Fruit fly (Drosophila melanogaster) whole organism, embryonic: ENCODE results near the gene CG17029.
A peak's percentile ranks its signal among the peaks of the same experiment; 100 is the strongest.

Experiments
- Awh ChIP-seq: fragments of 200-800 bp; sonication (Bioruptor generic); IDR thresholded peaks from 2 replicates; pipeline ENCODE4, ENCODE4 v1.3.6; 2022; ENCODE audit warnings: missing biosample characterization, missing genetic modification characterization
- Bdp1 ChIP-seq: fragments of 200-800 bp; sonication (Bioruptor generic); optimal IDR thresholded peaks from 3 replicates; lab custom pipeline; 2016; ENCODE audit warnings: missing biosample characterization, missing genetic modification characterization
- C15 ChIP-seq: fragments of 200-800 bp; sonication (Bioruptor generic); IDR thresholded peaks from 3 replicates; pipeline ENCODE4 v1.3.6; 2022; ENCODE audit warnings: missing biosample characterization, missing genetic modification characterization
- CG11093 ChIP-seq: fragments of 200-800 bp; sonication (Bioruptor generic); IDR thresholded peaks from 3 replicates; pipeline ENCODE4 v1.3.6; 2022; ENCODE audit warnings: missing biosample characterization, missing genetic modification characterization
- CG11247 ChIP-seq: fragments of 200-800 bp; sonication (Bioruptor generic); IDR thresholded peaks from 2 replicates; pipeline ENCODE4 v1.3.6; 2022; ENCODE audit warnings: missing biosample characterization, missing genetic modification characterization
- CG13287 ChIP-seq: fragments of 200-800 bp; sonication (Bioruptor generic); IDR thresholded peaks from 2 replicates; pipeline ENCODE4 v1.3.6; 2022; ENCODE audit warnings: missing biosample characterization, missing genetic modification characterization; ENCODE audit not compliant: partially characterized antibody
- CG14050 ChIP-seq: fragments of 200-800 bp; sonication (Bioruptor generic); IDR thresholded peaks from 3 replicates; pipeline ENCODE4 v1.3.6; 2022; ENCODE audit warnings: missing biosample characterization, missing genetic modification characterization
- CG14860 ChIP-seq: fragments of 200-800 bp; sonication (Bioruptor generic); IDR thresholded peaks from 3 replicates; pipeline ENCODE4 v1.3.6; 2022; ENCODE audit warnings: missing biosample characterization, missing genetic modification characterization; ENCODE audit not compliant: partially characterized antibody
- CG16779 ChIP-seq: fragments of 200-800 bp; sonication (Bioruptor generic); IDR thresholded peaks from 2 replicates; pipeline ENCODE4 v1.3.6; 2022; ENCODE audit warnings: missing biosample characterization, missing genetic modification characterization
- CG17385 ChIP-seq: fragments of 200-800 bp; sonication (Bioruptor generic); optimal IDR thresholded peaks from 3 replicates; lab custom pipeline; 2018; ENCODE audit warnings: missing biosample characterization, mild to moderate bottlenecking, missing genetic modification characterization
- CG17912 ChIP-seq: fragments of 200-800 bp; sonication (Bioruptor generic); optimal IDR thresholded peaks from 2 replicates; lab custom pipeline; 2018; ENCODE audit warnings: missing biosample characterization, mild to moderate bottlenecking, missing genetic modification characterization
- CG18011 ChIP-seq: fragments of 200-800 bp; sonication (Bioruptor generic); optimal IDR thresholded peaks from 2 replicates; lab custom pipeline; 2017; ENCODE audit warnings: missing biosample characterization, missing genetic modification characterization, mild to moderate bottlenecking, moderate library complexity, missing genotype
- CG31224 ChIP-seq: fragments of 200-800 bp; sonication (Bioruptor generic); IDR thresholded peaks from 2 replicates; pipeline ENCODE4 v1.3.6; 2022; ENCODE audit warnings: missing biosample characterization, missing genetic modification characterization
- CG31365 ChIP-seq: fragments of 200-800 bp; sonication (Bioruptor generic); optimal IDR thresholded peaks from 2 replicates; lab custom pipeline; 2018; ENCODE audit warnings: missing biosample characterization, mild to moderate bottlenecking, missing genetic modification characterization
- CG3163 ChIP-seq: fragments of 200-800 bp; sonication (Bioruptor generic); optimal IDR thresholded peaks from 3 replicates; lab custom pipeline; 2016; ENCODE audit warnings: missing biosample characterization, missing genetic modification characterization
- CG3281 ChIP-seq: fragments of 200-800 bp; sonication (Bioruptor generic); optimal IDR thresholded peaks from 3 replicates; lab custom pipeline; 2017; ENCODE audit warnings: missing biosample characterization, mild to moderate bottlenecking, missing genetic modification characterization
- CG43689 ChIP-seq: fragments of 200-800 bp; sonication (Bioruptor generic); IDR thresholded peaks from 2 replicates; pipeline ENCODE4 v1.3.6; 2022; ENCODE audit warnings: missing biosample characterization, missing genetic modification characterization
- CG4617 ChIP-seq: fragments of 200-800 bp; sonication (Bioruptor generic); optimal IDR thresholded peaks from 3 replicates; lab custom pipeline; 2016; ENCODE audit warnings: missing biosample characterization, missing genetic modification characterization, borderline replicate concordance
- CG4707 ChIP-seq: fragments of 200-800 bp; sonication (Bioruptor generic); optimal IDR thresholded peaks from 2 replicates; lab custom pipeline; 2018; ENCODE audit warnings: missing biosample characterization, mild to moderate bottlenecking, missing genetic modification characterization, moderate library complexity
- CG6654 ChIP-seq: fragments of 200-800 bp; sonication (Bioruptor generic); optimal IDR thresholded peaks from 2 replicates; lab custom pipeline; 2017; ENCODE audit warnings: missing biosample characterization, mild to moderate bottlenecking, missing genetic modification characterization
- CG7271 ChIP-seq: fragments of 200-800 bp; sonication (Bioruptor generic); optimal IDR thresholded peaks from 2 replicates; lab custom pipeline; 2018; ENCODE audit warnings: missing biosample characterization, mild to moderate bottlenecking, missing genetic modification characterization, moderate library complexity
- CG8281 ChIP-seq: fragments of 200-800 bp; sonication (Bioruptor generic); optimal IDR thresholded peaks from 2 replicates; lab custom pipeline; 2018; ENCODE audit warnings: missing biosample characterization, mild to moderate bottlenecking, missing genetic modification characterization, moderate library complexity
- CG9876 ChIP-seq: fragments of 200-800 bp; sonication (Bioruptor generic); optimal IDR thresholded peaks from 2 replicates; lab custom pipeline; 2016; ENCODE audit warnings: missing biosample characterization, missing genetic modification characterization
- CkIIα-i1 ChIP-seq: fragments of 200-800 bp; sonication (Bioruptor generic); IDR thresholded peaks from 2 replicates; pipeline ENCODE4 v1.3.6; 2022; ENCODE audit warnings: missing biosample characterization, missing genetic modification characterization
- Dp ChIP-seq: fragments of 200-800 bp; sonication (Bioruptor generic); optimal IDR thresholded peaks from 2 replicates; lab custom pipeline; 2018; ENCODE audit warnings: missing biosample characterization, mild to moderate bottlenecking, missing genetic modification characterization, moderate library complexity
- E2f2 ChIP-seq: fragments of 200-800 bp; sonication (Bioruptor generic); IDR thresholded peaks from 2 replicates; pipeline ENCODE4 v1.3.6; 2022; ENCODE audit warnings: missing biosample characterization, missing genetic modification characterization
- Eip74EF ChIP-seq, 2 experiments: fragments of 200-800 bp in 1 of 2; fragments of >200 bp in 1 of 2; sonication (Bioruptor generic) in 1 of 2; optimal IDR thresholded peaks; 2 replicates each; lab custom pipeline; 2017 to 2019; ENCODE audit warnings: missing biosample characterization in 2 of 2, missing genetic modification characterization in 2 of 2, mild to moderate bottlenecking in 1 of 2, moderate library complexity in 1 of 2
- Fer2 ChIP-seq: fragments of 200-800 bp; sonication (Bioruptor generic); optimal IDR thresholded peaks from 2 replicates; lab custom pipeline; 2018; ENCODE audit warnings: missing biosample characterization, mild to moderate bottlenecking, missing genetic modification characterization, moderate library complexity
- HLHmδ ChIP-seq: fragments of 200-800 bp; sonication (Bioruptor generic); optimal IDR thresholded peaks from 2 replicates; lab custom pipeline; 2018; ENCODE audit warnings: missing biosample characterization, mild to moderate bottlenecking, missing genetic modification characterization, moderate library complexity
- Hr51 ChIP-seq, 2 experiments: fragments of 200-800 bp; sonication (Bioruptor generic); optimal IDR thresholded peaks; 2 replicates in 1 of 2; 3 replicates in 1 of 2; lab custom pipeline; 2016 to 2018; ENCODE audit warnings: missing biosample characterization in 2 of 2, missing genetic modification characterization in 2 of 2, mild to moderate bottlenecking in 1 of 2, moderate library complexity in 1 of 2
- Lpt ChIP-seq: fragments of >200 bp; optimal IDR thresholded peaks from 2 replicates; lab custom pipeline; 2018; ENCODE audit warnings: missing biosample characterization, missing genetic modification characterization
- Optix ChIP-seq: fragments of 200-800 bp; sonication (Bioruptor generic); IDR thresholded peaks from 3 replicates; pipeline ENCODE4 v1.3.6; 2022; ENCODE audit warnings: missing biosample characterization, missing genetic modification characterization
- Pdp1 ChIP-seq, 2 experiments: fragments of 200-800 bp; sonication (Bioruptor generic); optimal IDR thresholded peaks; 3 replicates each; lab custom pipeline; 2016; ENCODE audit warnings: missing biosample characterization in 2 of 2, missing genetic modification characterization in 2 of 2, mild to moderate bottlenecking in 1 of 2, moderate library complexity in 1 of 2
- ara ChIP-seq: fragments of 200-800 bp; sonication (Bioruptor generic); IDR thresholded peaks from 2 replicates; pipeline ENCODE4 v1.3.6; 2022; ENCODE audit warnings: missing biosample characterization, missing genetic modification characterization
- chm ChIP-seq: fragments of 200-800 bp; sonication (Bioruptor generic); IDR thresholded peaks from 2 replicates; pipeline ENCODE4 v1.3.6; 2022; ENCODE audit warnings: missing biosample characterization, missing genetic modification characterization
- dpn ChIP-seq, 2 experiments: fragments of 200-800 bp; sonication (Bioruptor generic); optimal IDR thresholded peaks; 3 replicates each; lab custom pipeline; 2016; ENCODE audit warnings: missing biosample characterization in 2 of 2, missing genetic modification characterization in 2 of 2
- emc ChIP-seq: fragments of 200-800 bp; sonication (Bioruptor generic); optimal IDR thresholded peaks from 2 replicates; lab custom pipeline; 2016; ENCODE audit warnings: missing biosample characterization, missing genetic modification characterization
- gsb-n ChIP-seq: fragments of 200-800 bp; sonication (Bioruptor generic); optimal IDR thresholded peaks from 3 replicates; lab custom pipeline; 2018; ENCODE audit warnings: missing biosample characterization, mild to moderate bottlenecking, missing genetic modification characterization
- kay ChIP-seq: fragments of 200-800 bp; sonication (Bioruptor generic); optimal IDR thresholded peaks from 2 replicates; lab custom pipeline; 2016; ENCODE audit warnings: missing biosample characterization, missing genetic modification characterization
- lbe ChIP-seq: fragments of 200-800 bp; sonication (Bioruptor generic); optimal IDR thresholded peaks from 2 replicates; lab custom pipeline; 2016; ENCODE audit warnings: missing biosample characterization, mild to moderate bottlenecking, missing genetic modification characterization
- nau ChIP-seq: fragments of 200-800 bp; sonication (Bioruptor generic); optimal IDR thresholded peaks from 3 replicates; lab custom pipeline; 2017; ENCODE audit warnings: missing biosample characterization, mild to moderate bottlenecking, missing genetic modification characterization, missing genetic modification reagents
- nerfin-1 ChIP-seq: fragments of 200-800 bp; sonication (Bioruptor generic); optimal IDR thresholded peaks from 3 replicates; lab custom pipeline; 2019; ENCODE audit warnings: missing biosample characterization, mild to moderate bottlenecking, missing genetic modification characterization, moderate library complexity
- phol ChIP-seq: fragments of 200-800 bp; sonication (Bioruptor generic); optimal IDR thresholded peaks from 3 replicates; lab custom pipeline; 2018; ENCODE audit warnings: missing biosample characterization, mild to moderate bottlenecking, missing genetic modification characterization, moderate library complexity
- sc ChIP-seq, 3 experiments: fragments of >200 bp in 2 of 3; fragments of 200-800 bp in 1 of 3; sonication (Bioruptor generic) in 1 of 3; optimal IDR thresholded peaks; 2 replicates in 2 of 3; 3 replicates in 1 of 3; lab custom pipeline; 2017; ENCODE audit warnings: mild to moderate bottlenecking in 1 of 3, missing biosample characterization in 1 of 3, missing genetic modification characterization in 1 of 3, missing genetic modification reagents in 1 of 3
- sug ChIP-seq: fragments of 200-800 bp; optimal IDR thresholded peaks from 2 replicates; lab custom pipeline; 2019; ENCODE audit warnings: missing biosample characterization, mild to moderate bottlenecking, missing genetic modification characterization, moderate library complexity
- tna ChIP-seq: fragments of 200-800 bp; sonication (Bioruptor generic); IDR thresholded peaks from 2 replicates; pipeline ENCODE4 v1.3.6; 2022; ENCODE audit warnings: missing biosample characterization, missing genetic modification characterization; ENCODE audit not compliant: partially characterized antibody
- vvl ChIP-seq: fragments of 200-800 bp; sonication (Bioruptor generic); IDR thresholded peaks from 2 replicates; pipeline ENCODE4 v1.3.6; 2022; ENCODE audit warnings: missing biosample characterization, missing genetic modification characterization

The CG17029 gene

dm6 chr3L:16026065-16026789 lies 49.6 kb downstream of the CG17029 start (continued):
- peak; percentile 39 for TF ChIP-seq CG3281 (GFP tag; lab: Kevin White, UChicago)
- peak; percentile 42 for TF ChIP-seq CG4707
- peak; percentile 15 for TF ChIP-seq Dp
- no peak for TF ChIP-seq tna
- TF ChIP-seq Pdp1 (GFP tag; optimal IDR thresholded peaks at IDR 0.05; lab: Kevin White, UChicago): peak; percentile 47 to 77
- TF ChIP-seq lbe: no peak
- peak; percentile 87 for TF ChIP-seq HLHmδ (GFP tag; lab: Kevin White, UChicago)
- 0 out of 2 replicates have a peak, but pooled peaks have one; percentile 22 for TF ChIP-seq CG16779 (GFP tag; lab: Robert Waterston, UW)
- peak; percentile 62 for TF ChIP-seq CG17385
- no peak for TF ChIP-seq sc (optimal IDR thresholded peaks at IDR 0.05; lab: Kevin White, UChicago)
- TF ChIP-seq sc (GFP tag; optimal IDR thresholded peaks at IDR 0.05; lab: Kevin White, UChicago): peak; percentile 77
- TF ChIP-seq CG9876 (GFP tag; lab: Kevin White, UChicago): peak; percentile 44
- peak; percentile 61; the same call in 1 of the 3 replicates for TF ChIP-seq Optix (GFP tag; lab: Robert Waterston, UW)
- peak; percentile 19 for TF ChIP-seq Fer2 (tag; lab: Kevin White, UChicago)
- peak in 1 of 2 experiments; percentile 67 for TF ChIP-seq Eip74EF (GFP tag; optimal IDR thresholded peaks at IDR 0.05; lab: Kevin White, UChicago)
- TF ChIP-seq C15 (GFP tag; lab: Robert Waterston, UW): peak; percentile 11; the same call in 1 of the 3 replicates
- peak; percentile 74 for TF ChIP-seq vvl (GFP tag; lab: Robert Waterston, UW)
- peak; percentile 59 for TF ChIP-seq Bdp1 (GFP tag; lab: Kevin White, UChicago)
- no peak for TF ChIP-seq emc
- TF ChIP-seq CG6654 (GFP tag; lab: Kevin White, UChicago): no peak
- TF ChIP-seq E2f2 (GFP tag; lab: Robert Waterston, UW): peak; percentile 55
- TF ChIP-seq CG4617: no peak
- TF ChIP-seq Lpt (GFP tag; lab: Kevin White, UChicago): no peak
- TF ChIP-seq CG14860 (GFP tag; lab: Robert Waterston, UW): no peak
- TF ChIP-seq nerfin-1 (tag; lab: Kevin White, UChicago): peak; percentile 47
- TF ChIP-seq CG14050 (GFP tag; lab: Robert Waterston, UW): peak; percentile 32; the same call in 1 of the 3 replicates
- TF ChIP-seq CG31365 (tag; lab: Kevin White, UChicago): peak; percentile 55
- TF ChIP-seq CG3163: peak; percentile 72
- peak; percentile 48 for TF ChIP-seq CG8281 (tag; lab: Kevin White, UChicago)
- peak; percentile 39 for TF ChIP-seq CG17912 (GFP tag; lab: Kevin White, UChicago)
- TF ChIP-seq nau (GFP tag; lab: Kevin White, UChicago): peak; percentile 75
- TF ChIP-seq CG13287 (GFP tag; lab: Robert Waterston, UW): no peak
- TF ChIP-seq kay (GFP tag; lab: Kevin White, UChicago): peak; percentile 30
- TF ChIP-seq CG11247 (GFP tag; lab: Robert Waterston, UW): peak; percentile 69; the same call in 1 of the 2 replicates
- TF ChIP-seq gsb-n (tag; lab: Kevin White, UChicago): peak; percentile 55
- TF ChIP-seq CG31224 (GFP tag; lab: Robert Waterston, UW): no peak
- TF ChIP-seq Hr51 (GFP tag; optimal IDR thresholded peaks at IDR 0.05; lab: Kevin White, UChicago): peak; percentile 33 to 68
- TF ChIP-seq Awh (GFP tag; lab: Robert Waterston, UW): peak; percentile 72; the same call in 1 of the 2 replicates
- TF ChIP-seq sug (tag; lab: Kevin White, UChicago): peak; percentile 72
- no peak for TF ChIP-seq CG18011 (GFP tag; lab: Kevin White, UChicago)
- peak; percentile 7 for TF ChIP-seq CG7271 (tag; lab: Kevin White, UChicago)
- TF ChIP-seq CG11093 (GFP tag; lab: Robert Waterston, UW): peak; percentile 37; the same call in 1 of the 3 replicates
- TF ChIP-seq phol (tag; lab: Kevin White, UChicago): peak; percentile 36
- TF ChIP-seq ara: peak; percentile 86
- 0 out of 2 replicates have a peak, but pooled peaks have one; percentile 20 for TF ChIP-seq CG43689 (GFP tag; lab: Robert Waterston, UW)
- TF ChIP-seq chm (GFP tag; lab: Robert Waterston, UW): peak; percentile 87; the same call in 1 of the 2 replicates
- peak in 1 of 2 experiments; percentile 58 for TF ChIP-seq dpn (GFP tag; optimal IDR thresholded peaks at IDR 0.05; lab: Kevin White, UChicago)
- TF ChIP-seq CkIIα-i1 (GFP tag; lab: Robert Waterston, UW): no peak
